Worm (Caenorhabditis elegans) whole organism, L4 larva: Measurements from ENCODE around the gene C50F4.12.

Experiments
- F49E8.2 ChIP-seq: sonication (generic microtip); optimal IDR thresholded peaks from 2 replicates; lab custom pipeline; 2016; ENCODE audit warnings: missing compliant biosample characterization, mild to moderate bottlenecking, missing genetic modification characterization, borderline replicate concordance
- R02D3.7 ChIP-seq: fragments of 150-350 bp; sonication (generic microtip); optimal IDR thresholded peaks from 3 replicates; lab custom pipeline; 2014; ENCODE audit warnings: missing biosample characterization, missing genetic modification characterization
- T20F7.1 ChIP-seq: fragments of 200-800 bp; sonication (Bioruptor generic); optimal IDR thresholded peaks from 2 replicates; lab custom pipeline; 2018; ENCODE audit warnings: mild to moderate bottlenecking, missing genetic modification characterization, missing compliant biosample characterization
- T26A8.4 ChIP-seq: fragments of 200-800 bp; sonication (Bioruptor generic); IDR thresholded peaks from 2 replicates; pipeline ENCODE4 v1.3.6; 2022; ENCODE audit warnings: missing genetic modification characterization, missing compliant biosample characterization
- Y105C5A.15 ChIP-seq: fragments of 200-800 bp; sonication (Bioruptor generic); IDR thresholded peaks from 2 replicates; pipeline ENCODE4 v1.3.6; 2022; ENCODE audit warnings: missing genetic modification characterization, missing compliant biosample characterization
- Y48G9A.11 ChIP-seq: fragments of 200-800 bp; sonication (Bioruptor generic); IDR thresholded peaks from 2 replicates; pipeline ENCODE4 v1.3.6; 2022; ENCODE audit warnings: missing genetic modification reagents, missing genetic modification characterization, missing compliant biosample characterization
- ZK337.2 ChIP-seq: fragments of 200-800 bp; sonication (Bioruptor generic); IDR thresholded peaks from 2 replicates; pipeline ENCODE4 v1.3.6; 2022; ENCODE audit warnings: missing genetic modification reagents, missing genetic modification characterization, missing compliant biosample characterization
- ZK546.5 ChIP-seq, 2 experiments: sonication (generic microtip); optimal IDR thresholded peaks; 2 replicates each; lab custom pipeline; 2017; ENCODE audit warnings: missing biosample characterization in 2 of 2, missing genetic modification characterization in 2 of 2
- aha-1 ChIP-seq: fragments of 150-350 bp; peaks from one replicate; lab custom pipeline; 2014; ENCODE audit warnings: missing biosample characterization, missing genetic modification characterization
- ceh-44 ChIP-seq: fragments of 200-800 bp; sonication (Bioruptor generic); IDR thresholded peaks from 2 replicates; pipeline ENCODE4 v1.3.6; 2022; ENCODE audit warnings: missing genetic modification reagents, missing genetic modification characterization, missing compliant biosample characterization
- ceh-82 ChIP-seq: sonication (generic microtip); optimal IDR thresholded peaks from 2 replicates; lab custom pipeline; 2017; ENCODE audit warnings: missing biosample characterization, missing genetic modification characterization
- daf-12 ChIP-seq: fragments of 150-350 bp; optimal IDR thresholded peaks from 2 replicates; lab custom pipeline; 2014; ENCODE audit warnings: missing biosample characterization, missing genetic modification reagents, missing genetic modification characterization
- daf-16 ChIP-seq, 3 experiments: sonication (generic microtip); optimal IDR thresholded peaks; 2 replicates each; lab custom pipeline; 2016 to 2017; ENCODE audit warnings: missing genetic modification characterization in 3 of 3, missing genetic modification reagents in 3 of 3, mild to moderate bottlenecking in 2 of 3, missing compliant biosample characterization in 2 of 3, missing biosample characterization in 1 of 3, moderate library complexity in 1 of 3
- daf-19 ChIP-seq: fragments of 200-800 bp; sonication (Bioruptor generic); conservative IDR thresholded peaks from 2 replicates; pipeline ENCODE4 v1.3.6; 2022; ENCODE audit warnings: missing genetic modification characterization, missing compliant biosample characterization
- dmd-8 ChIP-seq: fragments of 200-800 bp; sonication (Bioruptor generic); IDR thresholded peaks from 2 replicates; pipeline ENCODE4 v1.3.6; 2022; ENCODE audit warnings: missing genetic modification characterization, missing compliant biosample characterization
- dmd-9 ChIP-seq: fragments of 200-800 bp; sonication (Bioruptor generic); IDR thresholded peaks from 2 replicates; pipeline ENCODE4 v1.3.6; 2022; ENCODE audit warnings: missing genetic modification reagents, missing genetic modification characterization, missing compliant biosample characterization
- dpl-1 ChIP-seq: fragments of 150-350 bp; optimal IDR thresholded peaks from 2 replicates; lab custom pipeline; 2014; ENCODE audit warnings: missing biosample characterization, missing genetic modification reagents, missing genetic modification characterization
- duxl-1 ChIP-seq: sonication (generic microtip); optimal IDR thresholded peaks from 2 replicates; lab custom pipeline; 2016; ENCODE audit warnings: mild to moderate bottlenecking, missing genetic modification characterization, moderate library complexity, missing compliant biosample characterization; ENCODE audit not compliant: poor library complexity
- dve-1 ChIP-seq: sonication (generic microtip); optimal IDR thresholded peaks from 2 replicates; lab custom pipeline; 2017; ENCODE audit warnings: antibody characterized with exemption, mild to moderate bottlenecking, missing genetic modification characterization, missing compliant biosample characterization; ENCODE audit not compliant: insufficient read depth
- gei-8 ChIP-seq: fragments of 200-800 bp; sonication (Bioruptor generic); optimal IDR thresholded peaks from 2 replicates; lab custom pipeline; 2018; ENCODE audit warnings: mild to moderate bottlenecking, missing genetic modification characterization, missing compliant biosample characterization
- hlh-11 ChIP-seq: fragments of 200-800 bp; sonication (Bioruptor generic); optimal IDR thresholded peaks from 2 replicates; lab custom pipeline; 2018; ENCODE audit warnings: mild to moderate bottlenecking, missing genetic modification characterization, missing compliant biosample characterization
- hmg-1.1 ChIP-seq: fragments of 200-800 bp; sonication (Bioruptor generic); IDR thresholded peaks from 2 replicates; pipeline ENCODE4 v1.3.6; 2022; ENCODE audit warnings: missing genetic modification reagents, missing genetic modification characterization, missing compliant biosample characterization
- lim-7 ChIP-seq: fragments of 200-800 bp; sonication (Bioruptor generic); IDR thresholded peaks from 2 replicates; pipeline ENCODE4 v1.3.6; 2022; ENCODE audit warnings: missing genetic modification characterization, missing compliant biosample characterization
- lin-13 ChIP-seq: fragments of 150-350 bp; optimal IDR thresholded peaks from 2 replicates; lab custom pipeline; 2014; ENCODE audit warnings: missing biosample characterization, missing genetic modification reagents, missing genetic modification characterization
- lin-15B ChIP-seq: fragments of 150-350 bp; sonication (generic microtip); optimal IDR thresholded peaks from 3 replicates; lab custom pipeline; 2014; ENCODE audit warnings: missing biosample characterization, missing genetic modification characterization
- lin-38 ChIP-seq: fragments of 200-800 bp; sonication (Bioruptor generic); IDR thresholded peaks from 2 replicates; pipeline ENCODE4 v1.3.6; 2022; ENCODE audit warnings: missing genetic modification reagents, missing genetic modification characterization, missing compliant biosample characterization
- lir-3 ChIP-seq: sonication (generic microtip); optimal IDR thresholded peaks from 2 replicates; lab custom pipeline; 2016; ENCODE audit warnings: mild to moderate bottlenecking, missing genetic modification characterization, missing compliant biosample characterization
- lsy-2 ChIP-seq, 2 experiments: fragments of 150-350 bp in 1 of 2; sonication (generic microtip) in 1 of 2; optimal IDR thresholded peaks; 2 replicates each; lab custom pipeline; 2014 to 2017; ENCODE audit warnings: missing biosample characterization in 2 of 2, missing genetic modification characterization in 2 of 2
- madf-9 ChIP-seq: fragments of 200-800 bp; sonication (Bioruptor generic); conservative IDR thresholded peaks from 2 replicates; pipeline ENCODE4 v1.3.6; 2022; ENCODE audit warnings: missing genetic modification reagents, missing genetic modification characterization, missing compliant biosample characterization
- mdl-1 ChIP-seq, 2 experiments: fragments of 150-350 bp in 1 of 2; sonication (generic microtip) in 1 of 2; optimal IDR thresholded peaks; 2 replicates each; lab custom pipeline; 2014 to 2017; ENCODE audit warnings: missing biosample characterization in 2 of 2, missing genetic modification characterization in 2 of 2
- mep-1 ChIP-seq: fragments of 150-350 bp; sonication (generic microtip); optimal IDR thresholded peaks from 3 replicates; lab custom pipeline; 2014; ENCODE audit warnings: missing biosample characterization, missing genetic modification characterization
- mes-2 ChIP-seq: sonication (generic microtip); optimal IDR thresholded peaks from 2 replicates; lab custom pipeline; 2016; ENCODE audit warnings: missing genotype, mild to moderate bottlenecking, missing genetic modification characterization, missing compliant biosample characterization; ENCODE audit not compliant: poor library complexity, severe bottlenecking
- mxl-3 ChIP-seq: fragments of 200-800 bp; sonication (Bioruptor generic); optimal IDR thresholded peaks from 2 replicates; lab custom pipeline; 2018; ENCODE audit warnings: mild to moderate bottlenecking, missing genetic modification characterization, missing compliant biosample characterization
- nhr-10 ChIP-seq: fragments of 150-350 bp; optimal IDR thresholded peaks from 2 replicates; lab custom pipeline; 2014; ENCODE audit warnings: missing biosample characterization, missing genetic modification characterization
- nhr-11 ChIP-seq: fragments of 150-350 bp; optimal IDR thresholded peaks from 2 replicates; lab custom pipeline; 2014; ENCODE audit warnings: missing biosample characterization, missing genetic modification characterization
- php-3 ChIP-seq: fragments of 200-800 bp; sonication (Bioruptor generic); IDR thresholded peaks from 2 replicates; pipeline ENCODE4 v1.3.6; 2022; ENCODE audit warnings: missing genetic modification reagents, missing genetic modification characterization, missing compliant biosample characterization
- set-16 ChIP-seq: fragments of 200-800 bp; sonication (Bioruptor generic); IDR thresholded peaks from 2 replicates; pipeline ENCODE4 v1.3.6; 2022; ENCODE audit warnings: missing genetic modification reagents, missing genetic modification characterization, missing compliant biosample characterization
- snpc-1.2 ChIP-seq: fragments of 200-800 bp; sonication (Bioruptor generic); IDR thresholded peaks from 2 replicates; pipeline ENCODE4 v1.3.6; 2022; ENCODE audit warnings: missing genetic modification reagents, missing genetic modification characterization, missing compliant biosample characterization
- snpc-4 ChIP-seq: fragments of 150-350 bp; optimal IDR thresholded peaks from 2 replicates; lab custom pipeline; 2014; ENCODE audit warnings: missing biosample characterization, missing genetic modification characterization
- spr-1 ChIP-seq: sonication (generic microtip); optimal IDR thresholded peaks from 2 replicates; lab custom pipeline; 2016; ENCODE audit warnings: mild to moderate bottlenecking, missing genetic modification characterization, missing compliant biosample characterization
- spr-3 ChIP-seq: fragments of 200-800 bp; sonication (Bioruptor generic); optimal IDR thresholded peaks from 2 replicates; lab custom pipeline; 2018; ENCODE audit warnings: mild to moderate bottlenecking, missing genetic modification characterization, missing compliant biosample characterization
- tra-1 ChIP-seq: fragments of 200-800 bp; sonication (Bioruptor generic); IDR thresholded peaks from 2 replicates; pipeline ENCODE4 v1.3.6; 2022; ENCODE audit warnings: missing genetic modification reagents, missing genetic modification characterization, missing compliant biosample characterization
- unc-130 ChIP-seq: sonication (generic microtip); optimal IDR thresholded peaks from 2 replicates; lab custom pipeline; 2016; ENCODE audit warnings: missing genetic modification reagents, missing genetic modification characterization, missing compliant biosample characterization
- vab-7 ChIP-seq: fragments of 200-800 bp; sonication (Bioruptor generic); IDR thresholded peaks from 2 replicates; pipeline ENCODE4 v1.3.6; 2022; ENCODE audit warnings: missing genetic modification reagents, missing genetic modification characterization, missing compliant biosample characterization
- zag-1 ChIP-seq: fragments of 150-350 bp; optimal IDR thresholded peaks from 2 replicates; lab custom pipeline; 2014; ENCODE audit warnings: missing biosample characterization, missing genetic modification characterization
- zfp-3 ChIP-seq: fragments of 200-800 bp; sonication (Bioruptor generic); conservative IDR thresholded peaks from 2 replicates; pipeline ENCODE4 v1.3.6; 2022; ENCODE audit warnings: missing genetic modification reagents, missing genetic modification characterization, missing compliant biosample characterization
- zip-11 ChIP-seq: fragments of 200-800 bp; sonication (Bioruptor generic); IDR thresholded peaks from 2 replicates; pipeline ENCODE4 v1.3.6; 2022; ENCODE audit warnings: missing genetic modification characterization, missing compliant biosample characterization
- ztf-11 ChIP-seq: fragments of 150-350 bp; optimal IDR thresholded peaks from 2 replicates; lab custom pipeline; 2014; ENCODE audit warnings: missing biosample characterization, missing genetic modification characterization

Gene C50F4.12

DNA sequence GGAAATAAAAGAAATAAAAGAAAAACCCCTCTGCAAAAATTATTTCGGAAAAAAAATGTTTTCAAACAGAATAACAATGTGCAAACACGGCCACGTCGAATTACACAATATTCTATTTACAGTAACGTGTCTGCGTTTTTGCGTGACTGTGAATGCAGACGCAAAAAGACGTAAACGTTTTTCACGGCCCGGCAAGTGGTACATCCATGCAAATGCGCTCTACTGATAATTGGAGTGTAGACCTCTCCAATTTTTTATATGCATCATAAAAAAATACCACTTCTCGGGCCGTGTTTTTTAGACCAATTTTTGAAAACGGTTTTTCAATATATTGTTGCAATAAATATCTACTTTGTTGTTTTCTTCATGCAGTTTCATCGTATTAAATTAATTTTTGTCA is 9.9 kb upstream of the C50F4.12 start, which contains the start of gene nstp-10 (continued):
- TF ChIP-seq lim-7 (GFP tag; lab: Robert Waterston, UW) (0 out of 2 replicates have a peak, but pooled peaks have one; percentile 9), zfp-3 (no peak), vab-7 (0 out of 2 replicates have a peak, but pooled peaks have one; percentile 10), ZK337.2 (GFP tag; lab: Robert Waterston, UW) (peak; percentile 44; the same call in 1 of the 2 replicates), snpc-4 (tag; lab: Kevin White, UChicago) (no peak), lsy-2 (tag; optimal IDR thresholded peaks at IDR 0.05; lab: Kevin White, UChicago) (peak in 1 of 2 experiments; percentile 84), dpl-1 (GFP tag; lab: Kevin White, UChicago) (peak; percentile 42), nhr-11 (tag; lab: Kevin White, UChicago) (no peak), duxl-1 (tag; lab: Kevin White, UChicago) (peak; percentile 15), mep-1 (tag; lab: Kevin White, UChicago) (peak; percentile 40), dmd-9 (GFP tag; lab: Robert Waterston, UW) (0 out of 2 replicates have a peak, but pooled peaks have one; percentile 38), snpc-1.2 (GFP tag; lab: Robert Waterston, UW) (peak; percentile 84), mes-2 (tag; lab: Kevin White, UChicago) (peak; percentile 78), lin-13 (GFP tag; lab: Kevin White, UChicago) (peak; percentile 34), tra-1 (peak; percentile 55; the same call in 1 of the 2 replicates), Y48G9A.11 (GFP tag; lab: Robert Waterston, UW) (peak; percentile 83), lin-15B (tag; lab: Kevin White, UChicago) (peak; percentile 20), lin-38 (GFP tag; lab: Robert Waterston, UW) (peak; percentile 98), nhr-10 (tag; lab: Kevin White, UChicago) (no peak), F49E8.2 (peak; percentile 94), ceh-44 (GFP tag; lab: Robert Waterston, UW) (peak; percentile 91), ZK546.5 (tag; optimal IDR thresholded peaks at IDR 0.05; lab: Kevin White, UChicago) (no peak), daf-16 (GFP tag; optimal IDR thresholded peaks at IDR 0.05; lab: Kevin White, UChicago) (no peak), daf-16 (tag; optimal IDR thresholded peaks at IDR 0.05; lab: Kevin White, UChicago) (peak; percentile 7), aha-1 (tag; lab: Kevin White, UChicago) (peak; percentile 94)

DNA sequence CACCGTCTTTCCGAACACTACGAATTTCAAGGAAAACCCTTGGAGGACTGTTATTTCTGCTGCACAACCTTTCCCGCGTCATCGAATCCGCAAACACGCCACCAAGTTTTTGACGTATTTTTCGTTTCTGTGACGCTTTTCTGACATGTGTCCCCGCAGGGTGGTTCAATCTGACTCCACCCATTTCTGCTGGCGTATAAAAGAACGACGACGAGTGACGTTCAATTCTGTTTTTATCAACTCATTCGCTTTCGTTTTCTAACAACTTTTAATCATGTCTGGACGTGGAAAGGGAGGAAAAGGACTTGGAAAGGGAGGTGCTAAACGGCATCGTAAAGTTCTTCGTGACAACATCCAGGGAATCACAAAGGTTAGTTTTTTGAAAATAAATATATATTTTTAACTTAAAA is 7.3 kb upstream of the C50F4.12 start, which contains the start of gene his-37:
Gene his-37, plus strand, starts transcription at position 246 of the 410 bp plus-strand sequence.
- TF ChIP-seq mep-1 (tag; lab: Kevin White, UChicago) (peak; percentile 99), ztf-11 (no peak), duxl-1 (tag; lab: Kevin White, UChicago) (peak; percentile 96), lir-3 (peak; percentile 88), F49E8.2 (no peak), hlh-11 (tag; lab: Kevin White, UChicago) (peak; percentile 99), daf-19 (peak; percentile 97), Y105C5A.15 (GFP tag; lab: Robert Waterston, UW) (peak; percentile 61; the same call in 1 of the 2 replicates), T20F7.1 (GFP tag; lab: Kevin White, UChicago) (peak; percentile 96), unc-130 (GFP tag; lab: Kevin White, UChicago) (no peak), zag-1 (tag; lab: Kevin White, UChicago) (peak; percentile 83), set-16 (GFP tag; lab: Robert Waterston, UW) (peak; percentile 51; the same call in 1 of the 2 replicates), nhr-10 (tag; lab: Kevin White, UChicago) (peak; percentile 73), spr-3 (GFP tag; lab: Kevin White, UChicago) (peak; percentile 89), spr-1 (tag; lab: Kevin White, UChicago) (peak; percentile 96), gei-8 (GFP tag; lab: Kevin White, UChicago) (peak; percentile 17), R02D3.7 (no peak), dve-1 (tag; lab: Kevin White, UChicago) (peak; percentile 100), dmd-8 (GFP tag; lab: Robert Waterston, UW) (no peak), ceh-82 (tag; lab: Kevin White, UChicago) (no peak), dmd-9 (GFP tag; lab: Robert Waterston, UW) (peak; percentile 95), madf-9 (GFP tag; lab: Robert Waterston, UW) (peak; percentile 98), mxl-3 (peak; percentile 99), hmg-1.1 (GFP tag; lab: Robert Waterston, UW) (peak; percentile 97), php-3 (GFP tag; lab: Robert Waterston, UW) (peak; percentile 94), mes-2 (tag; lab: Kevin White, UChicago) (peak; percentile 95), snpc-1.2 (GFP tag; lab: Robert Waterston, UW) (no peak), zip-11 (GFP tag; lab: Robert Waterston, UW) (no peak), mdl-1 (tag; optimal IDR thresholded peaks at IDR 0.05; lab: Kevin White, UChicago) (peak; percentile 74 to 97), daf-12 (tag; lab: Kevin White, UChicago) (no peak), T26A8.4 (GFP tag; lab: Robert Waterston, UW) (peak; percentile 98)
